Worm (Caenorhabditis elegans): ENCODE results near the gene K08F8.15.

- TF ChIP-seq R02D3.7 (tag; optimal IDR thresholded peaks at IDR 0.05) (no peak), nhr-25 (tag; optimal IDR thresholded peaks at IDR 0.05; ENCODE audit: borderline replicate concordance, insufficient read depth) (no peak), skn-1 (tag; optimal IDR thresholded peaks at IDR 0.05) (no peak), unc-130 (GFP tag; optimal IDR thresholded peaks at IDR 0.05) (no peak), nhr-11 (tag; optimal IDR thresholded peaks at IDR 0.05) (no peak), nhr-76 (tag; optimal IDR thresholded peaks at IDR 0.05) (no peak), dmd-8 (GFP tag; IDR thresholded peaks at IDR 0.05) (no peak), egl-27 (tag; optimal IDR thresholded peaks at IDR 0.05) (no peak), mxl-3 (GFP tag; optimal IDR thresholded peaks at IDR 0.05) (no peak), attf-4 (tag; optimal IDR thresholded peaks at IDR 0.05) (no peak), pha-4 (GFP tag; IDR thresholded peaks at IDR 0.05) (no peak), pha-4 (tag; optimal IDR thresholded peaks at IDR 0.05) (no peak)
These were observed 3.2 kb upstream of the K08F8.15 start for ce11 chrII:8763367-8763766.

Data from whole organism, L4 larva.